Worm (Caenorhabditis elegans) whole organism, L4 larva: ENCODE measurements around the gene asp-18.
"Not testable (repeated sequence)": the region's sequence is repeated elsewhere in the genome, so short reads cannot be mapped to it uniquely, and the experiment has no call there.

ENCODE experiments used
- F37D6.2 ChIP-seq: sonication (generic microtip); optimal IDR thresholded peaks from 2 replicates; lab custom pipeline; 2016; ENCODE audit warnings: mild to moderate bottlenecking, missing genetic modification characterization, missing compliant biosample characterization
- F49E8.2 ChIP-seq: sonication (generic microtip); optimal IDR thresholded peaks from 2 replicates; lab custom pipeline; 2016; ENCODE audit warnings: missing compliant biosample characterization, mild to moderate bottlenecking, missing genetic modification characterization, borderline replicate concordance
- R02D3.7 ChIP-seq: fragments of 150-350 bp; sonication (generic microtip); optimal IDR thresholded peaks from 3 replicates; lab custom pipeline; 2014; ENCODE audit warnings: missing biosample characterization, missing genetic modification characterization
- Y105C5A.15 ChIP-seq: fragments of 200-800 bp; sonication (Bioruptor generic); IDR thresholded peaks from 2 replicates; pipeline ENCODE4 v1.3.6; 2022; ENCODE audit warnings: missing genetic modification characterization, missing compliant biosample characterization
- aha-1 ChIP-seq: fragments of 150-350 bp; peaks from one replicate; lab custom pipeline; 2014; ENCODE audit warnings: missing biosample characterization, missing genetic modification characterization
- aly-2 ChIP-seq: sonication (generic microtip); optimal IDR thresholded peaks from 2 replicates; lab custom pipeline; 2018; ENCODE audit warnings: missing biosample characterization, missing genetic modification characterization
- ceh-44 ChIP-seq: fragments of 200-800 bp; sonication (Bioruptor generic); IDR thresholded peaks from 2 replicates; pipeline ENCODE4 v1.3.6; 2022; ENCODE audit warnings: missing genetic modification reagents, missing genetic modification characterization, missing compliant biosample characterization
- cey-2 ChIP-seq: sonication (generic microtip); optimal IDR thresholded peaks from 3 replicates; lab custom pipeline; 2017; ENCODE audit warnings: missing genetic modification characterization, mild to moderate bottlenecking, missing compliant biosample characterization, antibody characterized with exemption, borderline replicate concordance; ENCODE audit not compliant: insufficient read depth
- daf-16 ChIP-seq, 3 experiments: sonication (generic microtip); optimal IDR thresholded peaks; 2 replicates each; lab custom pipeline; 2016 to 2017; ENCODE audit warnings: missing genetic modification characterization in 3 of 3, missing genetic modification reagents in 3 of 3, mild to moderate bottlenecking in 2 of 3, missing compliant biosample characterization in 2 of 3, missing biosample characterization in 1 of 3, moderate library complexity in 1 of 3
- daf-19 ChIP-seq: fragments of 200-800 bp; sonication (Bioruptor generic); conservative IDR thresholded peaks from 2 replicates; pipeline ENCODE4 v1.3.6; 2022; ENCODE audit warnings: missing genetic modification characterization, missing compliant biosample characterization
- daf-8 ChIP-seq: fragments of 200-800 bp; sonication (Bioruptor generic); IDR thresholded peaks from 2 replicates; pipeline ENCODE4 v1.3.6; 2022; ENCODE audit warnings: missing genetic modification characterization, missing compliant biosample characterization
- duxl-1 ChIP-seq: sonication (generic microtip); optimal IDR thresholded peaks from 2 replicates; lab custom pipeline; 2016; ENCODE audit warnings: mild to moderate bottlenecking, missing genetic modification characterization, moderate library complexity, missing compliant biosample characterization; ENCODE audit not compliant: poor library complexity
- gei-8 ChIP-seq: fragments of 200-800 bp; sonication (Bioruptor generic); optimal IDR thresholded peaks from 2 replicates; lab custom pipeline; 2018; ENCODE audit warnings: mild to moderate bottlenecking, missing genetic modification characterization, missing compliant biosample characterization
- hlh-11 ChIP-seq: fragments of 200-800 bp; sonication (Bioruptor generic); optimal IDR thresholded peaks from 2 replicates; lab custom pipeline; 2018; ENCODE audit warnings: mild to moderate bottlenecking, missing genetic modification characterization, missing compliant biosample characterization
- jun-1 ChIP-seq: fragments of 150-350 bp; optimal IDR thresholded peaks from 2 replicates; lab custom pipeline; 2014; ENCODE audit warnings: missing biosample characterization, missing genetic modification reagents, missing genetic modification characterization
- lin-13 ChIP-seq: fragments of 150-350 bp; optimal IDR thresholded peaks from 2 replicates; lab custom pipeline; 2014; ENCODE audit warnings: missing biosample characterization, missing genetic modification reagents, missing genetic modification characterization
- lin-29 ChIP-seq: fragments of 200-800 bp; sonication (Bioruptor generic); IDR thresholded peaks from 2 replicates; pipeline ENCODE4 v1.3.6; 2022; ENCODE audit warnings: missing genetic modification reagents, missing genetic modification characterization, missing compliant biosample characterization
- lsy-2 ChIP-seq, 2 experiments: fragments of 150-350 bp in 1 of 2; sonication (generic microtip) in 1 of 2; optimal IDR thresholded peaks; 2 replicates each; lab custom pipeline; 2014 to 2017; ENCODE audit warnings: missing biosample characterization in 2 of 2, missing genetic modification characterization in 2 of 2
- madf-5 ChIP-seq, 2 experiments: fragments of 200-800 bp; sonication (Bioruptor generic); IDR thresholded peaks; 2 replicates each; pipeline ENCODE4 v1.3.6; 2022; ENCODE audit warnings: missing compliant biosample characterization in 2 of 2, missing genetic modification characterization in 2 of 2
- mdt-29 ChIP-seq: fragments of 200-800 bp; sonication (Bioruptor generic); IDR thresholded peaks from 2 replicates; pipeline ENCODE4 v1.3.6; 2022; ENCODE audit warnings: missing genetic modification reagents, missing genetic modification characterization, missing compliant biosample characterization
- mep-1 ChIP-seq: fragments of 150-350 bp; sonication (generic microtip); optimal IDR thresholded peaks from 3 replicates; lab custom pipeline; 2014; ENCODE audit warnings: missing biosample characterization, missing genetic modification characterization
- mxl-2 ChIP-seq: fragments of 200-800 bp; sonication (Bioruptor generic); conservative IDR thresholded peaks from 2 replicates; pipeline ENCODE4 v1.3.6; 2022; ENCODE audit warnings: missing genetic modification reagents, missing genetic modification characterization, missing compliant biosample characterization
- nhr-42 ChIP-seq: fragments of 200-800 bp; sonication (Bioruptor generic); IDR thresholded peaks from 2 replicates; pipeline ENCODE4 v1.3.6; 2022; ENCODE audit warnings: missing genetic modification characterization, missing compliant biosample characterization
- nhr-6 ChIP-seq: fragments of 150-350 bp; optimal IDR thresholded peaks from 2 replicates; lab custom pipeline; 2014; ENCODE audit warnings: missing biosample characterization, missing genetic modification characterization
- nhr-76 ChIP-seq: fragments of 150-350 bp; optimal IDR thresholded peaks from 2 replicates; lab custom pipeline; 2014; ENCODE audit warnings: missing biosample characterization, missing genetic modification characterization
- nhr-77 ChIP-seq: fragments of 150-350 bp; optimal IDR thresholded peaks from 2 replicates; lab custom pipeline; 2014; ENCODE audit warnings: missing biosample characterization, missing genetic modification characterization
- php-3 ChIP-seq: fragments of 200-800 bp; sonication (Bioruptor generic); IDR thresholded peaks from 2 replicates; pipeline ENCODE4 v1.3.6; 2022; ENCODE audit warnings: missing genetic modification reagents, missing genetic modification characterization, missing compliant biosample characterization
- set-16 ChIP-seq: fragments of 200-800 bp; sonication (Bioruptor generic); IDR thresholded peaks from 2 replicates; pipeline ENCODE4 v1.3.6; 2022; ENCODE audit warnings: missing genetic modification reagents, missing genetic modification characterization, missing compliant biosample characterization
- skn-1 ChIP-seq: fragments of 150-350 bp; optimal IDR thresholded peaks from 2 replicates; lab custom pipeline; 2014; ENCODE audit warnings: missing biosample characterization, missing genetic modification characterization
- spr-3 ChIP-seq: fragments of 200-800 bp; sonication (Bioruptor generic); optimal IDR thresholded peaks from 2 replicates; lab custom pipeline; 2018; ENCODE audit warnings: mild to moderate bottlenecking, missing genetic modification characterization, missing compliant biosample characterization
- tag-97 ChIP-seq: fragments of 200-800 bp; sonication (Bioruptor generic); IDR thresholded peaks from 2 replicates; pipeline ENCODE4 v1.3.6; 2022; ENCODE audit warnings: missing genetic modification characterization, missing compliant biosample characterization
- tra-1 ChIP-seq: fragments of 200-800 bp; sonication (Bioruptor generic); IDR thresholded peaks from 2 replicates; pipeline ENCODE4 v1.3.6; 2022; ENCODE audit warnings: missing genetic modification reagents, missing genetic modification characterization, missing compliant biosample characterization
- unc-130 ChIP-seq: sonication (generic microtip); optimal IDR thresholded peaks from 2 replicates; lab custom pipeline; 2016; ENCODE audit warnings: missing genetic modification reagents, missing genetic modification characterization, missing compliant biosample characterization
- unc-62 ChIP-seq, 3 experiments: fragments of 150-350 bp in 1 of 3; sonication (generic microtip); optimal IDR thresholded peaks in 2 of 3; peaks in 1 of 3; 1 replicate in 1 of 3; 2 replicates in 2 of 3; lab custom pipeline; 2014 to 2017; ENCODE audit warnings: missing biosample characterization in 3 of 3, missing genetic modification characterization in 3 of 3, missing genetic modification reagents in 3 of 3, missing genotype in 1 of 3
- vab-7 ChIP-seq: fragments of 200-800 bp; sonication (Bioruptor generic); IDR thresholded peaks from 2 replicates; pipeline ENCODE4 v1.3.6; 2022; ENCODE audit warnings: missing genetic modification reagents, missing genetic modification characterization, missing compliant biosample characterization
- zag-1 ChIP-seq: fragments of 150-350 bp; optimal IDR thresholded peaks from 2 replicates; lab custom pipeline; 2014; ENCODE audit warnings: missing biosample characterization, missing genetic modification characterization
- zfp-2 ChIP-seq: sonication (generic microtip); optimal IDR thresholded peaks from 2 replicates; lab custom pipeline; 2016; ENCODE audit warnings: mild to moderate bottlenecking, missing genetic modification characterization, missing compliant biosample characterization
- zip-11 ChIP-seq: fragments of 200-800 bp; sonication (Bioruptor generic); IDR thresholded peaks from 2 replicates; pipeline ENCODE4 v1.3.6; 2022; ENCODE audit warnings: missing genetic modification characterization, missing compliant biosample characterization
- ztf-11 ChIP-seq: fragments of 150-350 bp; optimal IDR thresholded peaks from 2 replicates; lab custom pipeline; 2014; ENCODE audit warnings: missing biosample characterization, missing genetic modification characterization

The asp-18 gene

DNA sequence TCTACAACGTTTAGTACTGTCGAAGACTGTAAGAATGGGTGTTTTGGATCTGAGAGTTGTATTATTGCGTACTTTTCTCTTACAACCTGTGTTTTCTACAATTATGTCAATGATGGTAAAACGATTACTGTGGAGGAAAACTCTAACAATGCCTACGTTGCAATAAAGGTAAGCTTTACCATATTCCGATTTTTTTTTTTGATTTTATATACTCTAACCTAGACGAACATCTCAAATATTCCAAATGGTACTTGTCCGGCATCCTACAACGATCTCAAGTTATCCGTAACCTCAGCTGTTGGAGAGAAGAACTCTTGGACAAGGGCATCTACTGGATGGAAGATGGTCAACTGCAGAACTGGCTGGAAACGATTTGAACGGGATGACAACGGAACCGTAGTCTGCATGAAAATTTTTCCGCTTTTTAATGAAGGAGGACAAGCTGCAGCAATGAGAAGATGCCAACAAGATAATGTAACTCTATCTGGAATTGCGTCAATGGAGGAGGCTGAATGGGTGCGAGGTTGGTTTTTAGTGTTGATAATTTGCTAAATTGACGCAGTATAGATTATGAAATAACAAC is 40.4 kb upstream of the asp-18 start:
- no peak for TF ChIP-seq zfp-2
- no peak for TF ChIP-seq set-16 (GFP tag; lab: Robert Waterston, UW)
- no peak for TF ChIP-seq ceh-44 (GFP tag; lab: Robert Waterston, UW)
- no peak for TF ChIP-seq zip-11 (GFP tag; lab: Robert Waterston, UW)
- peak in 1 of 2 experiments; percentile 90 for TF ChIP-seq unc-62 (GFP tag; optimal IDR thresholded peaks at IDR 0.05 in 1 of 2; lab: Kevin White, UChicago)
- TF ChIP-seq unc-62 (tag; optimal IDR thresholded peaks at IDR 0.05; lab: Kevin White, UChicago), result no peak
- TF ChIP-seq spr-3 (GFP tag; lab: Kevin White, UChicago), result no peak
- no peak for TF ChIP-seq skn-1 (tag; lab: Kevin White, UChicago)
- no peak for TF ChIP-seq ztf-11 (tag; lab: Kevin White, UChicago)
- no peak for TF ChIP-seq daf-16 (GFP tag; optimal IDR thresholded peaks at IDR 0.05; lab: Kevin White, UChicago)
- no peak for TF ChIP-seq daf-16 (tag; optimal IDR thresholded peaks at IDR 0.05; lab: Kevin White, UChicago)
- no peak for TF ChIP-seq php-3 (GFP tag; lab: Robert Waterston, UW)
- TF ChIP-seq aha-1 (tag; lab: Kevin White, UChicago), result peak; percentile 91

- TF ChIP-seq mxl-2 (GFP tag; lab: Robert Waterston, UW), result no peak
- TF ChIP-seq nhr-76 (tag; lab: Kevin White, UChicago), result no peak
- TF ChIP-seq ceh-44 (GFP tag; lab: Robert Waterston, UW), result no peak
- TF ChIP-seq cey-2 (tag; lab: Kevin White, UChicago), result no peak
- no peak for TF ChIP-seq Y105C5A.15 (GFP tag; lab: Robert Waterston, UW)
- TF ChIP-seq mep-1 (tag; lab: Kevin White, UChicago), result no peak
- no peak for TF ChIP-seq madf-5 (GFP tag; IDR thresholded peaks at IDR 0.05; lab: Robert Waterston, UW)
- no peak for TF ChIP-seq lin-29
These were observed 39.9 kb upstream of the asp-18 start, which contains the start of gene clec-256 for ce11 chrV:18771390-18771789. Gene clec-256, plus strand, starts transcription at chrV:18771690.

DNA sequence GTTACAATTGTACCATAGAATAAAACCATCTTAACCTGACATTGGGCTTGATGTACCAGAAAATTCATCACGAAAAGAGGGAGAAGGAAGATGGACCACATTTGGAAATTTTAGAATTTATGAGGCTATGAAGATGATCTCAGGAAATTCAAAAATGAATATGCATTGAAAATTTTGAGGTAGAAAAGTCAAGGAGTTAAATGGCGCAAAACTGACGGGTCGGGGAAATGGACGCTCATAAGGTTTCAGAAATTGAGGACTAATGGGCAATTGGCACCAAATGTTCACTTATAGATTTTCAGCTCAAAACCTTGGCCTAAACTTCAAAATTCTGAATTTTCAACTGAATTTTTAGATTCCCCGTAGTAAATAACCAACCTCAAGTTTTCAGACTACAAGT is 39.1 kb upstream of the asp-18 start, which contains the start of gene clec-255:
clec-255 (minus strand) TSS at position 101 of the 400 bp plus-strand sequence.
- TF ChIP-seq skn-1 (tag; lab: Kevin White, UChicago), result no peak
- peak; percentile 3 for TF ChIP-seq aha-1 (tag; lab: Kevin White, UChicago)

DNA sequence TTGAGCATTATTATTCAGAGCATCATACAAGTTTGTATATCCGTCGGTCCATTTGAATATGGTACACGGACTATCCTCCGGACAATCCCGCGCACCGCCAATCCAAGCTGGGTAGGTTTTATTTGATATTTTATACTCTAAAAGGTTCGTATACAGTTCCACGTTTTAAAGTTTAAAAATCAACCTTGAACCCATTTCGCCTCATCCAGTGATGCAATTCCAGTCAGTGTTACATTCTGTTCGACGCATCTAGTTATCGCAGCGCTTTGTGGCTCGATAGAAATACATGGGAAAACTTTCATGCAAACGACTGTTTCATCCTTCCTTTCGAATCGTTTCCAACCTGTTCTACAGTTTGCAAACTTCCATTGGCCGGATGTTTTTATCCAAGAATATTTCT is 38.4 kb upstream of the asp-18 start:
- TF ChIP-seq unc-62 (GFP tag; optimal IDR thresholded peaks at IDR 0.05 in 1 of 2; lab: Kevin White, UChicago), result peak in 1 of 2 experiments; percentile 93
- TF ChIP-seq unc-62 (tag; optimal IDR thresholded peaks at IDR 0.05; lab: Kevin White, UChicago), result no peak
- TF ChIP-seq R02D3.7 (tag; lab: Kevin White, UChicago), result no peak
- TF ChIP-seq vab-7 (GFP tag; lab: Robert Waterston, UW), result no peak

DNA sequence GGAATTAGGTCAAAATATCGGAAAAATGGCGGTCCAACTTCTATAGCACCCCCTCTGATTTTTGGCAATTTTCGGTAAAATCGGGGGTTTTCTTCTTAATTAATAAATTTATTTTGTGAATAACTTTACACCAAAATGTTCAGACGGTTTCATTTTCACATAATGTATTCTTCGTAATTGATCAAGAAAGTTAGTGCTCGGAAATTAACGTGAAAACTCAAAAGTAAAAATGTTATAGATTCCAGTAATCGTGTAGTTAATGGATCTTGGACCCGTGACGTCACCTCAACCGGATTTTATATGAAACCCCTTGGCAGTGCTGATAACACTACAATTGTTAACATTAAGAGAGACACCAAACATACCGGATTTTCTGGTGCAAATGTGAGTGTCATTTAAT is 30.6 kb upstream of the asp-18 start, which contains the start of gene F11D11.22:
F11D11.22 (plus strand) TSS at position 301 of the 400 bp plus-strand sequence.
- not testable (repeated sequence) for TF ChIP-seq nhr-77; nhr-42 (GFP tag; lab: Robert Waterston, UW); nhr-6 (tag; lab: Kevin White, UChicago)

- TF ChIP-seq mdt-29 (no peak), lin-13 (GFP tag; lab: Kevin White, UChicago) (no peak), F37D6.2 (tag; lab: Kevin White, UChicago) (no peak), gei-8 (no peak), F49E8.2 (tag; lab: Kevin White, UChicago) (no peak), unc-130 (GFP tag; lab: Kevin White, UChicago) (no peak), tra-1 (GFP tag; lab: Robert Waterston, UW) (no peak), lsy-2 (tag; optimal IDR thresholded peaks at IDR 0.05; lab: Kevin White, UChicago) (no peak), aly-2 (tag; lab: Kevin White, UChicago) (no peak), daf-8 (no peak), vab-7 (GFP tag; lab: Robert Waterston, UW) (no peak), jun-1 (tag; lab: Kevin White, UChicago) (no peak), hlh-11 (no peak), daf-19 (no peak), tag-97 (GFP tag; lab: Robert Waterston, UW) (no peak), zag-1 (tag; lab: Kevin White, UChicago) (no peak), duxl-1 (tag; lab: Kevin White, UChicago) (no peak)
These were observed 29.6 kb upstream of the asp-18 start, which contains the start of gene F11D11.4 for ce11 chrV:18761078-18761477. Gene F11D11.4, plus strand, starts transcription at chrV:18761378.
